Fruit fly (Drosophila melanogaster): ENCODE results near the gene Polr1E.
A peak's percentile ranks its signal among the peaks of the same experiment; 100 is the strongest.

Polr1E gene

dm6 chr3R:18298298-18298899, 3.1 kb downstream of the Polr1E start (continued):
- TF ChIP-seq CG7987 (GFP tag; optimal IDR thresholded peaks at IDR 0.05) (peak; percentile 23), Dfd (GFP tag; optimal IDR thresholded peaks at IDR 0.05) (no peak), CG9215 (GFP tag; IDR thresholded peaks at IDR 0.05) (no peak), CG10565 (GFP tag; optimal IDR thresholded peaks at IDR 0.05) (no peak), toy (GFP tag; IDR thresholded peaks at IDR 0.05) (no peak), CG12071 (GFP tag; optimal IDR thresholded peaks at IDR 0.05) (peak; percentile 38), btn (GFP tag; optimal IDR thresholded peaks at IDR 0.05) (no peak), CG12942 (GFP tag; optimal IDR thresholded peaks at IDR 0.05) (no peak), CG8944 (GFP tag; optimal IDR thresholded peaks at IDR 0.05) (no peak), Kr (GFP tag; optimal IDR thresholded peaks at IDR 0.05) (no peak), CG9437 (GFP tag; optimal IDR thresholded peaks at IDR 0.05) (no peak), slbo (GFP tag; IDR thresholded peaks at IDR 0.05) (peak; percentile 38), CG4730 (GFP tag; IDR thresholded peaks at IDR 0.05) (no peak), hkb (optimal IDR thresholded peaks at IDR 0.05) (no peak), hkb (GFP tag; IDR thresholded peaks at IDR 0.05) (peak; percentile 19; the same call in 1 of the 2 replicates), Lim3 (GFP tag; IDR thresholded peaks at IDR 0.05) (no peak), gce (GFP tag; IDR thresholded peaks at IDR 0.05) (no peak), CG12104 (GFP tag; optimal IDR thresholded peaks at IDR 0.05) (no peak), ase (GFP tag; IDR thresholded peaks at IDR 0.05) (no peak), Awh (GFP tag; IDR thresholded peaks at IDR 0.05) (peak; percentile 58; the same call in 1 of the 2 replicates), nerfin-1 (tag; optimal IDR thresholded peaks at IDR 0.05) (peak; percentile 95), cato (GFP tag; optimal IDR thresholded peaks at IDR 0.05; ENCODE audit: borderline replicate concordance) (no peak), CG33213 (GFP tag; optimal IDR thresholded peaks at IDR 0.05) (peak; percentile 40), run (tag; optimal IDR thresholded peaks at IDR 0.05) (peak; percentile 31), CHES-1-like (GFP tag; optimal IDR thresholded peaks at IDR 0.05) (peak; percentile 51), CG10462 (GFP tag; optimal IDR thresholded peaks at IDR 0.05) (no peak), Mrtf (GFP tag; IDR thresholded peaks at IDR 0.05) (no peak), CG10979 (tag; optimal IDR thresholded peaks at IDR 0.05) (no peak), pzg (GFP tag; optimal IDR thresholded peaks at IDR 0.05) (no peak), da (GFP tag; optimal IDR thresholded peaks at IDR 0.05) (peak; percentile 41), wor (GFP tag; IDR thresholded peaks at IDR 0.05) (no peak), CG4328 (GFP tag; optimal IDR thresholded peaks at IDR 0.05) (no peak), aop (GFP tag; IDR thresholded peaks at IDR 0.05) (no peak), Hr51 (GFP tag; optimal IDR thresholded peaks at IDR 0.05) (peak in 1 of 2 experiments; percentile 32), Meics (GFP tag; optimal IDR thresholded peaks at IDR 0.05) (peak; percentile 31), Hey (tag; optimal IDR thresholded peaks at IDR 0.05) (peak; percentile 7), chinmo (GFP tag; IDR thresholded peaks at IDR 0.05; ENCODE audit: partially characterized antibody) (peak; percentile 60; the same call in 2 of the 4 replicates), CG16863 (GFP tag; optimal IDR thresholded peaks at IDR 0.05) (no peak), CG10321 (GFP tag; IDR thresholded peaks at IDR 0.05) (no peak), Oli (tag; optimal IDR thresholded peaks at IDR 0.05) (no peak), CG15514 (GFP tag; optimal IDR thresholded peaks at IDR 0.05) (peak; percentile 11), CG1647 (GFP tag; optimal IDR thresholded peaks at IDR 0.05) (peak; percentile 39), Hand (GFP tag; optimal IDR thresholded peaks at IDR 0.05) (no peak), CG17361 (GFP tag; IDR thresholded peaks at IDR 0.05) (no peak), gt (GFP tag; IDR thresholded peaks at IDR 0.05) (no peak), BtbVII (GFP tag; optimal IDR thresholded peaks at IDR 0.05) (peak; percentile 25), CG14860 (GFP tag; IDR thresholded peaks at IDR 0.05; ENCODE audit: partially characterized antibody) (peak; percentile 29; the same call in 1 of the 3 replicates), Ptx1 (GFP tag; IDR thresholded peaks at IDR 0.05) (0 out of 2 replicates have a peak, but pooled peaks have one; percentile 23), tin (GFP tag; optimal IDR thresholded peaks at IDR 0.05) (no peak), Hsf (GFP tag; optimal IDR thresholded peaks at IDR 0.05) (no peak), BEAF-32 (GFP tag; optimal IDR thresholded peaks at IDR 0.05) (no peak)
